Fruit fly (Drosophila melanogaster): ENCODE results near the gene CG14877.

Gene CG14877

DNA sequence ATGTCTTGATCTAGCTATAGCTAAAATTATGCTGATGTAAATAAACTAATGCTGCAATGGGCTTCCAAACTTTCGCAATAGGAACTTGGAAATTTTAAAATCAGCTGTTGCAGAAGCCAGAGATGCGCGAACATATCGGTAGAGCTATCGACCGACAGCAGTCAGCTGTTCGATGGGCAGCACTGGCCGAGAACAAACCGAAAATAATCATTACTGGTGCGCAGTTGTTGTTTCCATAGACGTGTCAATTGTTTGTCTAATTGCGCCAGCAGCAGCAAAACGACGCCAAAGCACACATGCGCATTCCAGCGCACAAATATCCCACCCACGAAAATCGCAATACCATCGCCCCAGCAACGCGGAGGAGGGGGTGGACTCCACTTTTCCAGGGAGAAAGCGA lies 39.1 kb upstream of the CG14877 start, which contains the start of gene Sap47 (continued):
- TF ChIP-seq unpg (GFP tag; optimal IDR thresholded peaks at IDR 0.05) = peak; percentile 2
- peak; percentile 12 for TF ChIP-seq zen (tag; optimal IDR thresholded peaks at IDR 0.05)
- peak; percentile 21 for TF ChIP-seq CG17829 (tag; optimal IDR thresholded peaks at IDR 0.05)
- TF ChIP-seq gem (tag; optimal IDR thresholded peaks at IDR 0.05) = no peak
- TF ChIP-seq Dll (GFP tag; IDR thresholded peaks at IDR 0.05; ENCODE audit: partially characterized antibody) = peak; percentile 84
- TF ChIP-seq sug (tag; optimal IDR thresholded peaks at IDR 0.05) = peak; percentile 31
- no peak for TF ChIP-seq CG18764 (GFP tag; optimal IDR thresholded peaks at IDR 0.05)
- TF ChIP-seq Hr3 (GFP tag; optimal IDR thresholded peaks at IDR 0.05) = no peak
- TF ChIP-seq Xrp1 (GFP tag; IDR thresholded peaks at IDR 0.05) = no peak; the same call in 1 of the 2 replicates
- no peak for TF ChIP-seq CG4424 (GFP tag; optimal IDR thresholded peaks at IDR 0.05)
- no peak for TF ChIP-seq CG10654 (GFP tag; optimal IDR thresholded peaks at IDR 0.05)
- no peak for TF ChIP-seq tin (GFP tag; optimal IDR thresholded peaks at IDR 0.05)
- TF ChIP-seq Hsf (GFP tag; optimal IDR thresholded peaks at IDR 0.05) = no peak
- TF ChIP-seq danr (GFP tag; IDR thresholded peaks at IDR 0.05) = no peak
- TF ChIP-seq Chrac-16 (GFP tag; optimal IDR thresholded peaks at IDR 0.05) = no peak
- TF ChIP-seq Scr (GFP tag; IDR thresholded peaks at IDR 0.05; ENCODE audit: partially characterized antibody) = peak; percentile 82
- TF ChIP-seq Ets97D (GFP tag; optimal IDR thresholded peaks at IDR 0.05) = no peak
- TF ChIP-seq CG10431 (GFP tag; optimal IDR thresholded peaks at IDR 0.05) = no peak
- peak; percentile 42; the same call in 1 of the 2 replicates for TF ChIP-seq gsb (GFP tag; IDR thresholded peaks at IDR 0.05)
- no peak for TF ChIP-seq CG13296 (GFP tag; optimal IDR thresholded peaks at IDR 0.05)
- TF ChIP-seq dmrt99B (tag; optimal IDR thresholded peaks at IDR 0.05) = no peak
- no peak for TF ChIP-seq CG9817 (tag; optimal IDR thresholded peaks at IDR 0.05)
- peak; percentile 92 for TF ChIP-seq CG34224 (GFP tag; IDR thresholded peaks at IDR 0.05; ENCODE audit: partially characterized antibody)
- TF ChIP-seq CG3407 (GFP tag; optimal IDR thresholded peaks at IDR 0.05) = no peak
- no peak for TF ChIP-seq Mes4 (GFP tag; optimal IDR thresholded peaks at IDR 0.05)
- TF ChIP-seq CG7963 (GFP tag; IDR thresholded peaks at IDR 0.05; ENCODE audit: partially characterized antibody) = peak; percentile 68; the same call in 2 of the 3 replicates
- no peak for TF ChIP-seq ro (GFP tag; IDR thresholded peaks at IDR 0.05)
- no peak for TF ChIP-seq emc (GFP tag; optimal IDR thresholded peaks at IDR 0.05)
- peak; percentile 22; the same call in 1 of the 2 replicates for TF ChIP-seq CG3847 (GFP tag; IDR thresholded peaks at IDR 0.05)
- TF ChIP-seq da (GFP tag; optimal IDR thresholded peaks at IDR 0.05) = no peak
- peak; percentile 71 for TF ChIP-seq sna (GFP tag; IDR thresholded peaks at IDR 0.05; ENCODE audit: partially characterized antibody)
- TF ChIP-seq Nf-YB (GFP tag; optimal IDR thresholded peaks at IDR 0.05) = no peak
- TF ChIP-seq CG7745 (tag; optimal IDR thresholded peaks at IDR 0.05) = no peak
- TF ChIP-seq disco-r (GFP tag; optimal IDR thresholded peaks at IDR 0.05) = no peak
- no peak for TF ChIP-seq CG32772 (GFP tag; IDR thresholded peaks at IDR 0.05)
- TF ChIP-seq CG3163 (GFP tag; optimal IDR thresholded peaks at IDR 0.05) = no peak
- TF ChIP-seq Camta (GFP tag; optimal IDR thresholded peaks at IDR 0.05) = no peak
- no peak; the same call in 2 of the 3 replicates for TF ChIP-seq ci (GFP tag; IDR thresholded peaks at IDR 0.05)
- no peak for TF ChIP-seq CG5180 (GFP tag; optimal IDR thresholded peaks at IDR 0.05)
- TF ChIP-seq CG11247 (GFP tag; IDR thresholded peaks at IDR 0.05) = no peak
- no peak for TF ChIP-seq CG8478 (optimal IDR thresholded peaks at IDR 0.05)
- no peak for TF ChIP-seq maf-S (GFP tag; optimal IDR thresholded peaks at IDR 0.05)
- no peak for TF ChIP-seq CG12744 (GFP tag; optimal IDR thresholded peaks at IDR 0.05)
- TF ChIP-seq zfh1 (GFP tag; IDR thresholded peaks at IDR 0.05) = no peak
- no peak for TF ChIP-seq CG9797 (GFP tag; optimal IDR thresholded peaks at IDR 0.05)
- TF ChIP-seq CG6689 (GFP tag; IDR thresholded peaks at IDR 0.05) = no peak
- no peak for TF ChIP-seq Deaf1 (tag; optimal IDR thresholded peaks at IDR 0.05)
- no peak for TF ChIP-seq lmd (GFP tag; IDR thresholded peaks at IDR 0.05)
- TF ChIP-seq ATbp (GFP tag; optimal IDR thresholded peaks at IDR 0.05) = no peak
- no peak for TF ChIP-seq NFAT (GFP tag; IDR thresholded peaks at IDR 0.05)
- no peak for TF ChIP-seq CG9727 (GFP tag; optimal IDR thresholded peaks at IDR 0.05)
